Fruit fly (Drosophila melanogaster) whole organism, adult: ENCODE results near the gene MtnE.

Experiments used
- CG12768 ChIP-seq: fragments of 200-800 bp; sonication (Bioruptor generic); optimal IDR thresholded peaks from 2 replicates; lab custom pipeline; 2017; ENCODE audit warnings: missing biosample characterization, missing genetic modification characterization, mild to moderate bottlenecking, moderate library complexity, missing genetic modification reagents
- CG14711 ChIP-seq: fragments of 200-800 bp; sonication (Bioruptor generic); optimal IDR thresholded peaks from 2 replicates; lab custom pipeline; 2018; ENCODE audit warnings: missing biosample characterization, mild to moderate bottlenecking, missing genetic modification characterization, moderate library complexity
- CG1620 ChIP-seq: fragments of 200-800 bp; sonication (Bioruptor generic); optimal IDR thresholded peaks from 2 replicates; lab custom pipeline; 2016; ENCODE audit warnings: missing biosample characterization, missing genetic modification characterization
- Clk ChIP-seq: fragments of 200-800 bp; sonication (Bioruptor generic); optimal IDR thresholded peaks from 2 replicates; lab custom pipeline; 2017; ENCODE audit warnings: missing biosample characterization, missing genetic modification characterization
- Crg-1 ChIP-seq: fragments of 200-800 bp; sonication (Bioruptor generic); optimal IDR thresholded peaks from 2 replicates; lab custom pipeline; 2016; ENCODE audit warnings: missing biosample characterization, missing genetic modification characterization
- Hr96 ChIP-seq: fragments of 200-800 bp; sonication (Bioruptor generic); optimal IDR thresholded peaks from 2 replicates; lab custom pipeline; 2016; ENCODE audit warnings: missing biosample characterization, missing genetic modification characterization
- Mnt ChIP-seq: fragments of 200-800 bp; sonication (Bioruptor generic); optimal IDR thresholded peaks from 2 replicates; lab custom pipeline; 2016; ENCODE audit warnings: missing biosample characterization, mild to moderate bottlenecking, missing genetic modification characterization
- kay ChIP-seq: fragments of 200-800 bp; sonication (Bioruptor generic); peaks from one replicate; lab custom pipeline; 2016; ENCODE audit warnings: missing biosample characterization, missing genetic modification characterization, borderline replicate concordance
- pad ChIP-seq: fragments of 200-800 bp; sonication (Bioruptor generic); optimal IDR thresholded peaks from 3 replicates; lab custom pipeline; 2017; ENCODE audit warnings: missing biosample characterization, missing genetic modification characterization, mild to moderate bottlenecking, moderate library complexity, missing genetic modification reagents
- tj ChIP-seq: fragments of 200-800 bp; sonication (Bioruptor generic); optimal IDR thresholded peaks from 3 replicates; lab custom pipeline; 2017; ENCODE audit warnings: missing biosample characterization, mild to moderate bottlenecking, missing genetic modification characterization, moderate library complexity
- toe ChIP-seq: fragments of 200-800 bp; sonication (Bioruptor generic); optimal IDR thresholded peaks from 2 replicates; lab custom pipeline; 2016; ENCODE audit warnings: missing biosample characterization, missing genetic modification characterization

dm6 chr3R:20534575-20534974 lies at the start of gene MtnE, which contains the start of gene MtnD:
- TF ChIP-seq pad (GFP tag; lab: Kevin White, UChicago) (no peak), CG1620 (GFP tag; lab: Kevin White, UChicago) (no peak), CG14711 (no peak), CG12768 (GFP tag; lab: Kevin White, UChicago) (no peak), tj (GFP tag; lab: Kevin White, UChicago) (no peak), Clk (no peak), toe (GFP tag; lab: Kevin White, UChicago) (no peak), Crg-1 (GFP tag; lab: Kevin White, UChicago) (no peak), Mnt (GFP tag; lab: Kevin White, UChicago) (no peak), Hr96 (GFP tag; lab: Kevin White, UChicago) (no peak), kay (GFP tag; lab: Kevin White, UChicago) (peak; percentile 24)
